Worm (Caenorhabditis elegans) whole organism, L2 larva: Measurements from ENCODE around the gene col-95.

Experiments
- C34F6.9 ChIP-seq: fragments of 150-350 bp; optimal IDR thresholded peaks from 2 replicates; lab custom pipeline; 2014; ENCODE audit warnings: missing biosample characterization, missing genetic modification characterization
- R02D3.7 ChIP-seq: fragments of 150-350 bp; optimal IDR thresholded peaks from 2 replicates; lab custom pipeline; 2014; ENCODE audit warnings: missing biosample characterization, missing genetic modification characterization
- Y55F3AM.14 ChIP-seq: fragments of 200-800 bp; sonication (Bioruptor generic); optimal IDR thresholded peaks from 2 replicates; lab custom pipeline; 2018; ENCODE audit warnings: mild to moderate bottlenecking, missing genetic modification characterization, missing compliant biosample characterization
- alr-1 ChIP-seq: fragments of 150-350 bp; optimal IDR thresholded peaks from 2 replicates; lab custom pipeline; 2014; ENCODE audit warnings: missing biosample characterization, missing genetic modification characterization
- ama-1 ChIP-seq: fragments of 150-350 bp; optimal IDR thresholded peaks from 2 replicates; lab custom pipeline; 2018; ENCODE audit warnings: inconsistent platforms
- blmp-1 ChIP-seq: sonication (generic microtip); optimal IDR thresholded peaks from 2 replicates; lab custom pipeline; 2017; ENCODE audit warnings: missing genetic modification characterization, mild to moderate bottlenecking, missing compliant biosample characterization, antibody characterized with exemption, moderate library complexity; ENCODE audit not compliant: insufficient read depth
- crh-2 ChIP-seq: sonication (generic microtip); optimal IDR thresholded peaks from 2 replicates; lab custom pipeline; 2017; ENCODE audit warnings: missing biosample characterization, missing genetic modification characterization
- dmd-4 ChIP-seq: sonication (generic microtip); optimal IDR thresholded peaks from 2 replicates; lab custom pipeline; 2017; ENCODE audit warnings: missing biosample characterization, missing genetic modification characterization
- egl-27 ChIP-seq: sonication (generic microtip); optimal IDR thresholded peaks from 3 replicates; lab custom pipeline; 2017; ENCODE audit warnings: missing biosample characterization, missing genetic modification reagents, missing genetic modification characterization
- elt-1 ChIP-seq: fragments of 150-350 bp; optimal IDR thresholded peaks from 2 replicates; lab custom pipeline; 2014; ENCODE audit warnings: missing biosample characterization, missing genetic modification characterization
- elt-3 ChIP-seq: sonication (generic microtip); optimal IDR thresholded peaks from 2 replicates; lab custom pipeline; 2017; ENCODE audit warnings: missing biosample characterization, missing genetic modification characterization
- fos-1 ChIP-seq: fragments of 150-350 bp; optimal IDR thresholded peaks from 2 replicates; lab custom pipeline; 2014; ENCODE audit warnings: missing biosample characterization, missing genetic modification characterization
- gmeb-1 ChIP-seq: fragments of 150-350 bp; optimal IDR thresholded peaks from 2 replicates; lab custom pipeline; 2014; ENCODE audit warnings: missing biosample characterization, missing genetic modification characterization
- lin-11 ChIP-seq: fragments of 150-350 bp; sonication (generic microtip); optimal IDR thresholded peaks from 2 replicates; lab custom pipeline; 2014; ENCODE audit warnings: missing biosample characterization, missing genetic modification characterization, inconsistent platforms, mixed read lengths
- lin-39 ChIP-seq: fragments of 150-350 bp; optimal IDR thresholded peaks from 2 replicates; lab custom pipeline; 2014; ENCODE audit warnings: missing biosample characterization, missing genetic modification reagents, missing genetic modification characterization
- lsy-2 ChIP-seq, 2 experiments: fragments of 150-350 bp in 1 of 2; sonication (generic microtip) in 1 of 2; optimal IDR thresholded peaks; 2 replicates each; lab custom pipeline; 2014 to 2017; ENCODE audit warnings: missing biosample characterization in 2 of 2, missing genetic modification characterization in 2 of 2
- mab-5 ChIP-seq: fragments of 150-350 bp; optimal IDR thresholded peaks from 2 replicates; lab custom pipeline; 2014; ENCODE audit warnings: missing biosample characterization, missing genetic modification characterization
- mbf-1 ChIP-seq: sonication (generic microtip); optimal IDR thresholded peaks from 2 replicates; lab custom pipeline; 2017; ENCODE audit warnings: missing biosample characterization, missing genetic modification characterization
- mdl-1 ChIP-seq, 2 experiments: fragments of 150-350 bp in 1 of 2; sonication (generic microtip) in 1 of 2; optimal IDR thresholded peaks; 2 replicates each; lab custom pipeline; 2017; ENCODE audit warnings: missing biosample characterization in 2 of 2, missing genetic modification characterization in 2 of 2
- nhr-10 ChIP-seq: sonication (generic microtip); optimal IDR thresholded peaks from 2 replicates; lab custom pipeline; 2017; ENCODE audit warnings: missing biosample characterization, missing genetic modification characterization
- nhr-12 ChIP-seq: fragments of 150-350 bp; optimal IDR thresholded peaks from 2 replicates; lab custom pipeline; 2014; ENCODE audit warnings: missing biosample characterization, missing genetic modification characterization
- nhr-129 ChIP-seq: fragments of 150-350 bp; optimal IDR thresholded peaks from 2 replicates; lab custom pipeline; 2014; ENCODE audit warnings: missing biosample characterization, missing genetic modification characterization
- nhr-23 ChIP-seq: fragments of 150-350 bp; optimal IDR thresholded peaks from 2 replicates; lab custom pipeline; 2014; ENCODE audit warnings: missing biosample characterization, missing genetic modification reagents, missing genetic modification characterization
- nhr-237 ChIP-seq: fragments of 150-350 bp; optimal IDR thresholded peaks from 2 replicates; lab custom pipeline; 2014; ENCODE audit warnings: missing biosample characterization, missing genetic modification characterization
- nhr-25 ChIP-seq: fragments of 150-350 bp; sonication (generic microtip); optimal IDR thresholded peaks from 3 replicates; lab custom pipeline; 2014; ENCODE audit warnings: missing biosample characterization, missing genetic modification characterization
- peb-1 ChIP-seq: fragments of 150-350 bp; optimal IDR thresholded peaks from 2 replicates; lab custom pipeline; 2014; ENCODE audit warnings: missing biosample characterization, missing genetic modification characterization
- sem-4 ChIP-seq: fragments of 150-350 bp; optimal IDR thresholded peaks from 2 replicates; lab custom pipeline; 2014; ENCODE audit warnings: missing biosample characterization, missing genetic modification reagents, missing genetic modification characterization
- skn-1 ChIP-seq: sonication (generic microtip); optimal IDR thresholded peaks from 2 replicates; lab custom pipeline; 2017; ENCODE audit warnings: missing biosample characterization, missing genetic modification characterization
- sma-9 ChIP-seq, 2 experiments: fragments of 150-350 bp in 1 of 2; sonication (generic microtip) in 1 of 2; optimal IDR thresholded peaks; 2 replicates each; lab custom pipeline; 2014 to 2016; ENCODE audit warnings: missing genetic modification characterization in 2 of 2, mild to moderate bottlenecking in 1 of 2, missing biosample characterization in 1 of 2, missing compliant biosample characterization in 1 of 2, missing genetic modification reagents in 1 of 2, moderate library complexity in 1 of 2
- unc-39 ChIP-seq: fragments of 150-350 bp; optimal IDR thresholded peaks from 2 replicates; lab custom pipeline; 2014; ENCODE audit warnings: missing biosample characterization, missing genetic modification characterization
- zag-1 ChIP-seq: fragments of 150-350 bp; optimal IDR thresholded peaks from 2 replicates; lab custom pipeline; 2014; ENCODE audit warnings: missing biosample characterization, missing genetic modification characterization
- ztf-1 ChIP-seq: fragments of 200-800 bp; sonication (Bioruptor generic); conservative IDR thresholded peaks from 2 replicates; pipeline ENCODE4 v1.3.6; 2022; ENCODE audit warnings: missing genetic modification characterization, missing compliant biosample characterization
- ztf-11 ChIP-seq: sonication (generic microtip); optimal IDR thresholded peaks from 2 replicates; lab custom pipeline; 2017; ENCODE audit warnings: missing biosample characterization, missing genetic modification characterization
- ztf-4 ChIP-seq: fragments of 150-350 bp; optimal IDR thresholded peaks from 2 replicates; lab custom pipeline; 2014; ENCODE audit warnings: missing biosample characterization, missing genetic modification characterization

Gene col-95

DNA sequence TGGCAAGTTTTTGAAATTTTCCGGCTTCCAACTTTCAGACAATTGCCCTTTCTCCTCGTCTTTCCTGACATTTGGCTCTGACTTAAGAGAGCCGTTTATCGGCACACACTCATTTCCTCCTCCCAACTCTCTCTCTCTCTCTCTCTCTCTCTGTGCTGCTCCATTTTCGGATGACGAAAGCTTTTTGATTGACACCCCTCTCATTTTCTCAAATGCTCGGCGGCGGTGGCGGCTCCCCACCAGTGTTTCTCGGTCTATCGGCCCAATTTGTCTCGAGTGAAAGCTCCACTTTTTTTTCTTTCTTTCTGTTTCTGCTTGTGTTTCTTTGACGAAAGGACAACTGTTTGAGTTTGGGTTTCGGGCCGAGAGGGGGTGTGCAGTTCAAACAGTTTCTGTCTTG is 44.0 kb upstream of the col-95 start:
- no peak for TF ChIP-seq Y55F3AM.14 (GFP tag; lab: Kevin White, UChicago)
- TF ChIP-seq nhr-23: no peak
- TF ChIP-seq egl-27: no peak
- TF ChIP-seq lin-11 (tag; lab: Kevin White, UChicago): no peak
- TF ChIP-seq mbf-1 (tag; lab: Kevin White, UChicago): no peak
- TF ChIP-seq unc-39 (tag; lab: Kevin White, UChicago): no peak

DNA sequence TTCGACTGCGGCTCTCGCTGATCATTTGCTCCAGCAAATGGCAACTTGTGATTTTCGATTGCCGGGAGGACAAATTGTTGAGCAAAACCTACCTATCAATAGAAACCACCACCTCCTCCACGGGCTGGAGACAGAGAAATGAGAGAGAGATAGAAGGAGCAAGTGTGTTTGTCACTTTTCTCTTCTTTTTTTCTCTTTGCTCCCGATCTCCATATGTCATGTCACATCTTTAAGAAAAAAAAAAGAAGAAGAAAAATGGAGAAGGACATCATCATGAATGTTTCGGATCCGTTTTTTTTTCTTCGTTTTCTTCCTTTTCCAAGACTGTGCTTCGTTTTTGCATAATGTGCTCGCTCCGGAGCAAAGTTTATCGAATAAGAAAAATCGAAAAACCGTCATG is 43.1 kb upstream of the col-95 start:
- TF ChIP-seq ztf-4 (tag; lab: Kevin White, UChicago) (no peak), nhr-129 (peak; percentile 73), C34F6.9 (tag; lab: Kevin White, UChicago) (peak; percentile 32), lsy-2 (tag; optimal IDR thresholded peaks at IDR 0.05; lab: Kevin White, UChicago) (peak in 1 of 2 experiments; percentile 19), sma-9 (GFP tag; optimal IDR thresholded peaks at IDR 0.05; lab: Kevin White, UChicago) (peak; percentile 9), sma-9 (tag; optimal IDR thresholded peaks at IDR 0.05; lab: Kevin White, UChicago) (no peak), nhr-10 (tag; lab: Kevin White, UChicago) (no peak)
- TF ChIP-seq, all 48 proteins: peak for 4

DNA sequence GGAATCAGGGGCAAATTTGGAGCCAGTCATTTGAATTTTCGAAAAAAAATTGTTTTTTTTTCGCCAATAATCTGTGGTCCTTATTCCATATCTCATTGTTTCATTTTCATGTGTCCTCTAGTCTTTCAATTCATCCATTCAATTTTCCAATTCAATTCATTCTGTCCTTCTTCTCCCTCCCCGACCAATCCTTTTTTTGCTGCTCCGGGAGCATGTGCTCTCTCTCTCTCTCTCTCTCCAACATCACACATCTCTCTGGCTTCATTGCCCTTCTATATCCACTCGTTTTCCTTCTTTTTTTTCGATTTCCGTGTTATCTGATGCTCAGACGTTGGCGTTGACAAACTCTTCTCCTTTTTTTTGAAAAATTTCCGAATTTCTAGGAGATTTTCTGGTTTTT is 40.4 kb upstream of the col-95 start:
- no peak for TF ChIP-seq nhr-12 (tag; lab: Kevin White, UChicago)
- no peak for TF ChIP-seq ztf-1 (GFP tag; lab: Robert Waterston, UW)
- no peak for TF ChIP-seq mdl-1 (tag; optimal IDR thresholded peaks at IDR 0.05; lab: Kevin White, UChicago)
- TF ChIP-seq lin-39: no peak
- peak in 1 of 2 experiments; percentile 26 for TF ChIP-seq lsy-2 (tag; optimal IDR thresholded peaks at IDR 0.05; lab: Kevin White, UChicago)
- TF ChIP-seq ztf-11: no peak
- no peak for TF ChIP-seq zag-1 (tag; lab: Kevin White, UChicago)
- TF ChIP-seq alr-1: no peak
- TF ChIP-seq ama-1 (lab: Kevin White, UChicago): no peak
- peak; percentile 31 for TF ChIP-seq C34F6.9 (tag; lab: Kevin White, UChicago)
- TF ChIP-seq nhr-23: no peak
- TF ChIP-seq dmd-4 (tag; lab: Kevin White, UChicago): no peak
- no peak for TF ChIP-seq nhr-237 (tag; lab: Kevin White, UChicago)
- no peak for TF ChIP-seq R02D3.7 (tag; lab: Kevin White, UChicago)
- peak; percentile 18 for TF ChIP-seq crh-2 (tag; lab: Kevin White, UChicago)
- no peak for TF ChIP-seq peb-1 (tag; lab: Kevin White, UChicago)
- TF ChIP-seq elt-1 (tag; lab: Kevin White, UChicago): no peak
- peak; percentile 39 for TF ChIP-seq sem-4 (tag; lab: Kevin White, UChicago)
- no peak for TF ChIP-seq fos-1 (tag; lab: Kevin White, UChicago)

DNA sequence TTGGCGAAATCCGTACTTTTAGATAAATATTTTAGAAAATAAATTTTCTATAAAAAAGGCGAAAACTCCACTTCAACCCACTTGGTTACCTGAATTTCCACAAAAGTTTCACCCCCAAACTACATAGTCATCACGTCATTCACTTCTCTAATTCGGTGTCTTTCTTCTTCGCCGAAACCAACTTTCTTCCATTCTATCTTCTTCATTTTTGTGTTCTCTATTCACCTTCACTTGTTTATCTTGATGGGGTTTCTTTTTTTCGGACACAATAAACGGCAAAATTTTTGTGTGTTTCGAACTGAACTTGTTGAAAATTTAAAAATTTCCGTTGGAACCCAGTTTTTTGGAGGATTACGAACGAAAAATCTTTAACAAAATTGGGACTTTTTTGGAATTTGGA is 37.0 kb upstream of the col-95 start:
- TF ChIP-seq blmp-1 (tag; lab: Kevin White, UChicago) (peak; percentile 70), unc-39 (tag; lab: Kevin White, UChicago) (no peak), lin-39 (no peak), skn-1 (no peak)
- TF ChIP-seq, all 48 proteins: peak for 1

ce11 chrIII:11669008-11669407 is 34.8 kb upstream of the col-95 start:
- TF ChIP-seq Y55F3AM.14 (GFP tag; lab: Kevin White, UChicago) (no peak), ztf-11 (no peak), nhr-23 (no peak), crh-2 (tag; lab: Kevin White, UChicago) (no peak), dmd-4 (tag; lab: Kevin White, UChicago) (no peak), blmp-1 (tag; lab: Kevin White, UChicago) (no peak), R02D3.7 (tag; lab: Kevin White, UChicago) (no peak), elt-3 (tag; lab: Kevin White, UChicago) (no peak), sem-4 (tag; lab: Kevin White, UChicago) (no peak), unc-39 (tag; lab: Kevin White, UChicago) (no peak), gmeb-1 (no peak), zag-1 (tag; lab: Kevin White, UChicago) (no peak), alr-1 (no peak), nhr-25 (tag; lab: Kevin White, UChicago) (no peak), mab-5 (tag; lab: Kevin White, UChicago) (no peak), nhr-237 (tag; lab: Kevin White, UChicago) (no peak), fos-1 (tag; lab: Kevin White, UChicago) (no peak)
